Worm (Caenorhabditis elegans) whole organism, mixed stage, embryonic: ENCODE results near the gene K06H6.2.

Source experiments
- lin-13 ChIP-seq: fragments of 150-350 bp; optimal IDR thresholded peaks from 2 replicates; lab custom pipeline; 2014; ENCODE audit warnings: missing biosample characterization, missing genetic modification characterization
- lsy-2 ChIP-seq: fragments of 150-350 bp; optimal IDR thresholded peaks from 2 replicates; lab custom pipeline; 2014; ENCODE audit warnings: missing biosample characterization, missing genetic modification characterization
- mab-5 ChIP-seq: fragments of 150-350 bp; optimal IDR thresholded peaks from 2 replicates; lab custom pipeline; 2014; ENCODE audit warnings: missing biosample characterization, missing genetic modification characterization
- mep-1 ChIP-seq: fragments of 150-350 bp; optimal IDR thresholded peaks from 2 replicates; lab custom pipeline; 2017; ENCODE audit warnings: missing biosample characterization, missing genetic modification reagents, missing genetic modification characterization, inconsistent platforms
- nhr-12 ChIP-seq: fragments of 150-350 bp; optimal IDR thresholded peaks from 2 replicates; lab custom pipeline; 2014; ENCODE audit warnings: missing biosample characterization, missing genetic modification characterization
- nhr-2 ChIP-seq: fragments of 150-350 bp; optimal IDR thresholded peaks from 2 replicates; lab custom pipeline; 2014; ENCODE audit warnings: missing biosample characterization, missing genetic modification characterization
- snpc-4 ChIP-seq: fragments of 150-350 bp; optimal IDR thresholded peaks from 2 replicates; lab custom pipeline; 2014; ENCODE audit warnings: missing biosample characterization, missing genetic modification characterization
- tbx-8 ChIP-seq: fragments of 200-800 bp; sonication (Bioruptor generic); optimal IDR thresholded peaks from 2 replicates; lab custom pipeline; 2018; ENCODE audit warnings: mild to moderate bottlenecking, missing genetic modification characterization, moderate library complexity, missing compliant biosample characterization
- zip-8 ChIP-seq: fragments of 150-350 bp; optimal IDR thresholded peaks from 2 replicates; lab custom pipeline; 2014; ENCODE audit warnings: missing biosample characterization, missing genetic modification characterization

- TF ChIP-seq tbx-8 (no peak), nhr-12 (tag; lab: Kevin White, UChicago) (no peak), mab-5 (tag; lab: Kevin White, UChicago) (no peak), mep-1 (tag; lab: Kevin White, UChicago) (no peak), lsy-2 (tag; lab: Kevin White, UChicago) (no peak), zip-8 (tag; lab: Kevin White, UChicago) (no peak), nhr-2 (tag; lab: Kevin White, UChicago) (no peak), snpc-4 (tag; lab: Kevin White, UChicago) (no peak), lin-13 (no peak)
Measured at ce11 chrV:636281-636680, 50.7 kb downstream of the K06H6.2 start, which contains the start of gene pals-31.
